Worm (Caenorhabditis elegans) whole organism, late embryonic: ENCODE measurements around the gene nlp-35.

Experiments
- Y22D7AL.16 ChIP-seq: sonication (generic microtip); optimal IDR thresholded peaks from 2 replicates; lab custom pipeline; 2016; ENCODE audit warnings: missing genetic modification characterization, missing compliant biosample characterization
- elt-2 ChIP-seq: sonication (generic microtip); optimal IDR thresholded peaks from 2 replicates; lab custom pipeline; 2016; ENCODE audit warnings: missing genetic modification reagents, missing genetic modification characterization, missing compliant biosample characterization
- nfya-1 ChIP-seq: sonication (generic microtip); optimal IDR thresholded peaks from 2 replicates; lab custom pipeline; 2017; ENCODE audit warnings: missing genetic modification characterization, mild to moderate bottlenecking, missing compliant biosample characterization, antibody characterized with exemption, moderate library complexity
- unc-42 ChIP-seq: sonication (generic microtip); optimal IDR thresholded peaks from 2 replicates; lab custom pipeline; 2016; ENCODE audit warnings: missing genotype, missing genetic modification characterization, missing compliant biosample characterization

DNA sequence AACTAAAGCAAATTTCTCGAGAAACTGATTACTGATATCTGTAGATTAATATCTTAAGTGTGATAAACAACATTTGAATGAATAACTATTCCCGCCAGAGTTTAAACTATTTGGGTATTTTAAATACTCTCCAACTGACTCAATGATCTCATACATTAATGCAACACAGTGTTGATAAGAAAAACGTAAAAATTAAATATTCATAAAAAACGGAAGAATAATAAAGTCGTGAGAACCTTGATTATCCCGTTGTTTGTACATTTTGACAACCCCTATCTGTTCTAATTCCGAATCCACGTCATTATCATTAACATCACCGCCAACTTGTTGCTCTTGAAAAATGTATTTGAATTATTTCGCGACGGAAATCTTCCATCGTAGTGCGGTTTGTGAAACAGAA is 10.9 kb upstream of the nlp-35 start, which contains the start of gene elo-7:
- TF ChIP-seq elt-2 (tag; lab: Kevin White, UChicago), result no peak
- no peak for TF ChIP-seq unc-42
- TF ChIP-seq nfya-1 (tag; lab: Kevin White, UChicago), result no peak
- no peak for TF ChIP-seq Y22D7AL.16 (tag; lab: Kevin White, UChicago)
